Worm (Caenorhabditis elegans) whole organism, L1 larva: ENCODE measurements around the gene plc-2.

Experiments used
- C04F5.9 ChIP-seq: sonication (generic microtip); optimal IDR thresholded peaks from 2 replicates; lab custom pipeline; 2016; ENCODE audit warnings: missing genetic modification characterization, missing compliant biosample characterization
- Y116A8C.19 ChIP-seq: sonication (generic microtip); optimal IDR thresholded peaks from 2 replicates; lab custom pipeline; 2016; ENCODE audit warnings: missing compliant biosample characterization, missing genetic modification characterization, borderline replicate concordance
- alr-1 ChIP-seq: fragments of 200-800 bp; sonication (Bioruptor generic); optimal IDR thresholded peaks from 2 replicates; lab custom pipeline; 2018; ENCODE audit warnings: borderline replicate concordance, mild to moderate bottlenecking, missing genetic modification characterization, missing compliant biosample characterization
- aly-2 ChIP-seq: fragments of 150-350 bp; optimal IDR thresholded peaks from 2 replicates; lab custom pipeline; 2014; ENCODE audit warnings: missing biosample characterization, missing genetic modification characterization
- ama-1 ChIP-seq: fragments of 150-350 bp; optimal IDR thresholded peaks from 2 replicates; lab custom pipeline; 2014
- blmp-1 ChIP-seq: fragments of 150-350 bp; optimal IDR thresholded peaks from 2 replicates; lab custom pipeline; 2014; ENCODE audit warnings: missing biosample characterization, missing genetic modification characterization
- ceh-82 ChIP-seq, 3 experiments: fragments of 150-350 bp in 1 of 3; sonication (generic microtip) in 2 of 3; optimal IDR thresholded peaks; 2 replicates each; lab custom pipeline; 2014 to 2017; ENCODE audit warnings: missing biosample characterization in 3 of 3, missing genetic modification characterization in 3 of 3
- ceh-90 ChIP-seq: sonication (generic microtip); optimal IDR thresholded peaks from 2 replicates; lab custom pipeline; 2016; ENCODE audit warnings: missing genetic modification characterization, missing compliant biosample characterization
- ces-1 ChIP-seq: fragments of 150-350 bp; optimal IDR thresholded peaks from 2 replicates; lab custom pipeline; 2014; ENCODE audit warnings: missing biosample characterization, missing genetic modification reagents, missing genetic modification characterization
- efl-1 ChIP-seq, 4 experiments: fragments of 150-350 bp; optimal IDR thresholded peaks in 3 of 4; peaks in 1 of 4; 1 replicate in 1 of 4; 2 replicates in 3 of 4; lab custom pipeline; 2014; ENCODE audit warnings: missing biosample characterization in 2 of 4, missing genetic modification characterization in 2 of 4, missing genetic modification reagents in 2 of 4
- egl-13 ChIP-seq: sonication (generic microtip); optimal IDR thresholded peaks from 2 replicates; lab custom pipeline; 2016; ENCODE audit warnings: missing genotype, missing genetic modification reagents, missing genetic modification characterization, missing compliant biosample characterization
- elt-2 ChIP-seq: sonication (generic microtip); optimal IDR thresholded peaks from 2 replicates; lab custom pipeline; 2016; ENCODE audit warnings: missing genetic modification characterization, mild to moderate bottlenecking, inconsistent platforms, missing compliant biosample characterization, missing genetic modification reagents
- elt-3 ChIP-seq, 6 experiments: fragments of 150-350 bp in 1 of 6; sonication (generic microtip); optimal IDR thresholded peaks; 2 replicates each; lab custom pipeline; 2017 to 2018; ENCODE audit warnings: missing biosample characterization in 6 of 6, missing genetic modification characterization in 6 of 6, inconsistent platforms in 1 of 6
- fkh-4 ChIP-seq: sonication (generic microtip); optimal IDR thresholded peaks from 2 replicates; lab custom pipeline; 2016; ENCODE audit warnings: missing compliant biosample characterization, missing genetic modification characterization, borderline replicate concordance
- grh-1 ChIP-seq: fragments of 200-800 bp; sonication (Bioruptor generic); IDR thresholded peaks from 2 replicates; pipeline ENCODE4 v1.3.6; 2022; ENCODE audit warnings: missing genetic modification reagents, missing genetic modification characterization, missing compliant biosample characterization
- hpl-2 ChIP-seq: fragments of 150-350 bp; optimal IDR thresholded peaks from 2 replicates; lab custom pipeline; 2014; ENCODE audit warnings: missing biosample characterization, missing genetic modification reagents, missing genetic modification characterization
- isw-1 ChIP-seq: fragments of 200-800 bp; sonication (Bioruptor generic); IDR thresholded peaks from 2 replicates; pipeline ENCODE4 v1.3.6; 2022; ENCODE audit warnings: missing genetic modification characterization, missing compliant biosample characterization
- lin-13 ChIP-seq: fragments of 150-350 bp; optimal IDR thresholded peaks from 2 replicates; lab custom pipeline; 2014; ENCODE audit warnings: missing biosample characterization, missing genetic modification reagents, missing genetic modification characterization
- lir-3 ChIP-seq: sonication (generic microtip); optimal IDR thresholded peaks from 2 replicates; lab custom pipeline; 2016; ENCODE audit warnings: mild to moderate bottlenecking, missing genetic modification characterization, moderate library complexity, missing compliant biosample characterization; ENCODE audit not compliant: poor library complexity
- lsy-2 ChIP-seq, 2 experiments: fragments of 150-350 bp; optimal IDR thresholded peaks; 2 replicates each; lab custom pipeline; 2014; ENCODE audit warnings: missing biosample characterization in 2 of 2, missing genetic modification characterization in 2 of 2
- mdl-1 ChIP-seq, 2 experiments: fragments of 150-350 bp; optimal IDR thresholded peaks; 2 replicates each; lab custom pipeline; 2014 to 2017; ENCODE audit warnings: missing biosample characterization in 2 of 2, missing genetic modification characterization in 2 of 2, inconsistent platforms in 1 of 2
- mef-2 ChIP-seq: fragments of 150-350 bp; optimal IDR thresholded peaks from 2 replicates; lab custom pipeline; 2014; ENCODE audit warnings: missing biosample characterization, missing genetic modification characterization
- nhr-11 ChIP-seq: fragments of 150-350 bp; optimal IDR thresholded peaks from 2 replicates; lab custom pipeline; 2014; ENCODE audit warnings: missing biosample characterization, missing genetic modification characterization
- nhr-12 ChIP-seq: sonication (generic microtip); optimal IDR thresholded peaks from 2 replicates; lab custom pipeline; 2017; ENCODE audit warnings: missing biosample characterization, missing genetic modification characterization
- nhr-20 ChIP-seq: sonication (generic microtip); optimal IDR thresholded peaks from 2 replicates; lab custom pipeline; 2016; ENCODE audit warnings: mild to moderate bottlenecking, missing genetic modification characterization, missing compliant biosample characterization
- nhr-28 ChIP-seq: fragments of 150-350 bp; optimal IDR thresholded peaks from 2 replicates; lab custom pipeline; 2014; ENCODE audit warnings: missing biosample characterization, missing genetic modification characterization
- nhr-47 ChIP-seq: sonication (generic microtip); optimal IDR thresholded peaks from 2 replicates; lab custom pipeline; 2016; ENCODE audit warnings: mild to moderate bottlenecking, missing genetic modification characterization, moderate library complexity, missing compliant biosample characterization
- nhr-71 ChIP-seq: sonication (generic microtip); optimal IDR thresholded peaks from 2 replicates; lab custom pipeline; 2016; ENCODE audit warnings: mild to moderate bottlenecking, missing genetic modification characterization, moderate library complexity, missing compliant biosample characterization
- nhr-76 ChIP-seq: sonication (generic microtip); optimal IDR thresholded peaks from 2 replicates; lab custom pipeline; 2017; ENCODE audit warnings: missing biosample characterization, missing genetic modification characterization
- nhr-85 ChIP-seq: sonication (generic microtip); peaks from one replicate; lab custom pipeline; 2016; ENCODE audit warnings: missing genetic modification characterization, inconsistent platforms, missing compliant biosample characterization
- pag-3 ChIP-seq: sonication (generic microtip); optimal IDR thresholded peaks from 2 replicates; lab custom pipeline; 2017; ENCODE audit warnings: missing genetic modification characterization, mild to moderate bottlenecking, missing compliant biosample characterization, antibody characterized with exemption, borderline replicate concordance; ENCODE audit not compliant: insufficient read depth
- pax-3 ChIP-seq: fragments of 200-800 bp; sonication (Bioruptor generic); optimal IDR thresholded peaks from 2 replicates; lab custom pipeline; 2018; ENCODE audit warnings: mild to moderate bottlenecking, missing genetic modification characterization, moderate library complexity, missing compliant biosample characterization
- rnt-1 ChIP-seq: sonication (generic microtip); optimal IDR thresholded peaks from 2 replicates; lab custom pipeline; 2016; ENCODE audit warnings: mild to moderate bottlenecking, missing genetic modification characterization, moderate library complexity, missing compliant biosample characterization
- sox-4 ChIP-seq: sonication (generic microtip); optimal IDR thresholded peaks from 2 replicates; lab custom pipeline; 2016; ENCODE audit warnings: missing genetic modification characterization, missing compliant biosample characterization
- swsn-7 ChIP-seq: sonication (generic microtip); optimal IDR thresholded peaks from 2 replicates; lab custom pipeline; 2016; ENCODE audit warnings: missing genetic modification characterization, missing compliant biosample characterization
- tbx-2 ChIP-seq: sonication (generic microtip); optimal IDR thresholded peaks from 2 replicates; lab custom pipeline; 2016; ENCODE audit warnings: missing genetic modification characterization, missing compliant biosample characterization
- unc-62 ChIP-seq: fragments of 150-350 bp; optimal IDR thresholded peaks from 2 replicates; lab custom pipeline; 2014; ENCODE audit warnings: missing biosample characterization, missing genetic modification reagents, missing genetic modification characterization
- unc-98 ChIP-seq: fragments of 200-800 bp; sonication (Bioruptor generic); IDR thresholded peaks from 2 replicates; pipeline ENCODE4 v1.3.6; 2022; ENCODE audit warnings: missing genetic modification characterization, missing compliant biosample characterization
- zip-4 ChIP-seq: fragments of 200-800 bp; sonication (Bioruptor generic); optimal IDR thresholded peaks from 2 replicates; lab custom pipeline; 2018; ENCODE audit warnings: mild to moderate bottlenecking, missing genetic modification characterization, moderate library complexity, missing compliant biosample characterization
- ztf-4 ChIP-seq: fragments of 150-350 bp; optimal IDR thresholded peaks from 2 replicates; lab custom pipeline; 2014; ENCODE audit warnings: missing biosample characterization, missing genetic modification characterization

plc-2 gene

ce11 chrV:15184097-15185040 lies 8.0 kb upstream of the plc-2 start, which contains the start of gene Y75B12B.1:
Gene Y75B12B.1, plus strand, starts transcription at chrV:15184699.
- TF ChIP-seq unc-98 (GFP tag; lab: Robert Waterston, UW) = no peak
- TF ChIP-seq lin-13 = no peak
- no peak for TF ChIP-seq efl-1 (optimal IDR thresholded peaks at IDR 0.05; lab: Kevin White, UChicago)
- peak in 1 of 2 experiments; percentile 90 for TF ChIP-seq efl-1 (GFP tag; optimal IDR thresholded peaks at IDR 0.05 in 1 of 2; lab: Kevin White, UChicago)

DNA sequence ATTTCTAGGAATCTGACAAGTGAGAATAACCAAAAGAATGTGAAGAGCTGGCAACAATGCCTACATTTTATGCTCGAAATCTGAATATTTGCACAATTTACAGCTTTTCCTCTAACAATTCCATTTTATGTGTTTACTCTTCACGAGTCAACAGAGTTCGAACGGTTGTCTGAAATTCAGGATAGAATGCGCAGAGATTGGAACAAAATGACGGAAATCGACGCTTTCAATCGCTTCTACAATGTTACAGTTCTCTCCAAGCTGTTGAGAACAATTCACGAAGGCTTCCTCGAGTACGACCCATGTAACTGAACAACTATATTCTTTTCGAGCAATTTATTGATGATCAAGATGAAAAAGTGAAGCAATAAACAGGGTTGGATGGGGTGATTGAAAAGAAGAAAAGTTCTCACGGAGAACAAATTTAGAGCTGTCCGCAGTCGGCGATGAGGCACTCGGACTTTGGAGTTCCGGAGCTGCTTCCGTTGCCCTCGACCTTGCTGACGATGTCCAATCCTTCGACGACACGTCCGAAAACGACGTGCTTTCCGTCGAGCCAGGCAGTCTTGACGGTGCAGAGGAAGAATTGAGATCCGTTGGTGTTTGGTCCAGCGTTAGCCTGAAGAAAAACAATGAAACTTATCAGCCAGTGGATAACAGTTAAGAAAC lies 6.0 kb upstream of the plc-2 start, which contains the start of gene Y75B12B.3:
Y75B12B.3 (minus strand) TSS at position 21 of the 669 bp plus-strand sequence.
- TF ChIP-seq Y116A8C.19 (tag; lab: Kevin White, UChicago) (no peak), aly-2 (peak; percentile 48), ama-1 (lab: Kevin White, UChicago) (peak; percentile 93), efl-1 (optimal IDR thresholded peaks at IDR 0.05; lab: Kevin White, UChicago) (no peak), efl-1 (GFP tag; optimal IDR thresholded peaks at IDR 0.05 in 1 of 2; lab: Kevin White, UChicago) (peak in 1 of 2 experiments; percentile 58), hpl-2 (GFP tag; lab: Kevin White, UChicago) (no peak), grh-1 (GFP tag; lab: Robert Waterston, UW) (0 out of 2 replicates have a peak, but pooled peaks have one; percentile 15), pax-3 (tag; lab: Kevin White, UChicago) (peak; percentile 26), nhr-85 (tag; lab: Kevin White, UChicago) (peak; percentile 51)

DNA sequence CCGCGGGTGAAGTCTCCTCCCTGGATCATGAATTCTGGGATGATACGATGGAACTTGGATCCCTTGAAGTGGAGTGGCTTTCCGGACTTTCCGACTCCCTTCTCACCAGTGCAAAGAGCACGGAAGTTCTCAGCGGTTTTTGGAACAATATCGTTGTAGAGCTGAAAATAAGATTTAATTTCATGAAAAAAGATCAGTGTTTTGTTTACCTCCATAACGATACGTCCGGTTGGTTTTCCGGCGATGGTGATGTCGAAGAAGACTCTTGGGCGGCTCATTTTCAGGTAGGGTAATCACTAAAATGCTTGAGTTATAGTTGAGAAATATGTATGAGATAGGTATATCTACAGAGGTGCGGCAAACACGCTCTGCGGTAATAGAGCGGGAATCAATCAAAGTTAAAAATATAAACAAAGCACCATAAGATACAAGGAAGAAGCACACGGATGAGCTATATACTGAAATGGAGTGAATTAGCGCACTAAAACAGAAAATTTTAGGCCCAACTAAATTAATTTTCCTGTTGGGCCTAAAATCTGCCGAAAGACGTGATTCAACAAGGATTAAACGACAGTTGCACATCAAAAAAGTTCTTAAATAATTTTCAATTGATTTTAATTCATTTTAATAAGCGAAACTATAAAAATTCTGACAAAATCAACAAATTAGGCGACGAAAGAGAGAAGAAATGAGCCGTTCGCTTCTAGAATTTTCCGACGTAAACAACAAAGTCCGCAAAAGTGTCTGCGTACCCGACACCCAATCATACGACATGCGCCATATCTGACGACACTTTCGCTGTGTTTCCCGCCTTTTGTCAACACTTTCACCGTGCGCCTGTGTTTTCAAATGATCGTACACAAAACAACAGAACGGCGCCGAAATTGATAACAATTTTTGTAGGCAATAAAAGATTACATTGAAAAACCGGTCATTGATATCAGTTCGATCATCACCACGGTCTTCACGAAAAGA lies 5.0 kb upstream of the plc-2 start, which contains the start of the genes cyn-7 and bath-36:
cyn-7 (minus strand) TSS at position 296 of the 975 bp plus-strand sequence.
bath-36 (plus strand) TSS at position 806 of the 975 bp plus-strand sequence.
- no peak for TF ChIP-seq fkh-4 (tag; lab: Kevin White, UChicago)
- TF ChIP-seq nhr-12 (tag; lab: Kevin White, UChicago) = no peak
- TF ChIP-seq isw-1 (GFP tag; lab: Robert Waterston, UW) = peak; percentile 67
- TF ChIP-seq nhr-76 = no peak
- TF ChIP-seq Y116A8C.19 (tag; lab: Kevin White, UChicago) = no peak
- peak; percentile 42 for TF ChIP-seq zip-4 (GFP tag; lab: Kevin White, UChicago)
- TF ChIP-seq lir-3 = no peak
- TF ChIP-seq alr-1 (tag; lab: Kevin White, UChicago) = no peak
- peak; percentile 76 to 81 for TF ChIP-seq lsy-2 (tag; optimal IDR thresholded peaks at IDR 0.05; lab: Kevin White, UChicago)
- TF ChIP-seq unc-62 = no peak
- peak in 2 of 6 experiments; percentile 81 to 92 for TF ChIP-seq elt-3 (tag; optimal IDR thresholded peaks at IDR 0.05; lab: Kevin White, UChicago)
- peak; percentile 98 for TF ChIP-seq blmp-1 (tag; lab: Kevin White, UChicago)
- TF ChIP-seq nhr-20 (tag; lab: Kevin White, UChicago) = peak; percentile 92
- peak; percentile 71 for TF ChIP-seq pax-3 (tag; lab: Kevin White, UChicago)
- peak; percentile 92 for TF ChIP-seq nhr-71 (tag; lab: Kevin White, UChicago)
- TF ChIP-seq swsn-7 (tag; lab: Kevin White, UChicago) = peak; percentile 90
- TF ChIP-seq lin-13 = peak; percentile 7
- TF ChIP-seq elt-2 (tag; lab: Kevin White, UChicago) = peak; percentile 74
- no peak for TF ChIP-seq ces-1 (GFP tag; lab: Kevin White, UChicago)
- peak in 1 of 2 experiments; percentile 71 for TF ChIP-seq mdl-1 (tag; optimal IDR thresholded peaks at IDR 0.05; lab: Kevin White, UChicago)
- no peak for TF ChIP-seq ceh-90
- TF ChIP-seq ceh-82 (tag; optimal IDR thresholded peaks at IDR 0.05; lab: Kevin White, UChicago) = peak; percentile 58 to 76 (median 71)
- TF ChIP-seq tbx-2 = peak; percentile 83
- TF ChIP-seq pag-3 (tag; lab: Kevin White, UChicago) = peak; percentile 18
- TF ChIP-seq nhr-28 (tag; lab: Kevin White, UChicago) = no peak
- peak; percentile 30 for TF ChIP-seq sox-4 (tag; lab: Kevin White, UChicago)
- TF ChIP-seq C04F5.9 (tag; lab: Kevin White, UChicago) = peak; percentile 21
- TF ChIP-seq nhr-47 (tag; lab: Kevin White, UChicago) = peak; percentile 90
- peak; percentile 31 for TF ChIP-seq nhr-11 (tag; lab: Kevin White, UChicago)
- TF ChIP-seq nhr-85 (tag; lab: Kevin White, UChicago) = peak; percentile 93
- peak; percentile 1 for TF ChIP-seq mef-2 (tag; lab: Kevin White, UChicago)
- peak; percentile 30 for TF ChIP-seq ztf-4 (tag; lab: Kevin White, UChicago)
- peak; percentile 75 for TF ChIP-seq egl-13 (tag; lab: Kevin White, UChicago)
- TF ChIP-seq rnt-1 (tag; lab: Kevin White, UChicago) = peak; percentile 70
- no peak for TF ChIP-seq unc-98 (GFP tag; lab: Robert Waterston, UW)
